Fruit fly (Drosophila melanogaster): Measurements from ENCODE around the gene Mms19.

- TF ChIP-seq CG7045 (GFP tag; optimal IDR thresholded peaks at IDR 0.05) (no peak), CG11617 (GFP tag; optimal IDR thresholded peaks at IDR 0.05) (no peak), tj (GFP tag; optimal IDR thresholded peaks at IDR 0.05) (peak; percentile 83), pad (GFP tag; optimal IDR thresholded peaks at IDR 0.05) (no peak), cic (GFP tag; optimal IDR thresholded peaks at IDR 0.05) (peak; percentile 76), CG5204 (GFP tag; optimal IDR thresholded peaks at IDR 0.05) (no peak), CG7101 (tag; optimal IDR thresholded peaks at IDR 0.05) (peak; percentile 20)
These were observed 29.7 kb downstream of the Mms19 start for dm6 chr3R:5261996-5262535.
